Fruit fly (Drosophila melanogaster) whole organism, prepupa: Measurements from ENCODE around the gene Stt3B.

Experiments
- Blimp-1 ChIP-seq: fragments of 200-800 bp; sonication (Bioruptor generic); optimal IDR thresholded peaks from 3 replicates; lab custom pipeline; 2017; ENCODE audit warnings: missing biosample characterization, missing genetic modification characterization, mild to moderate bottlenecking, moderate library complexity, missing genetic modification reagents
- CG10631 ChIP-seq: fragments of 200-800 bp; sonication (Bioruptor generic); optimal IDR thresholded peaks from 2 replicates; lab custom pipeline; 2016; ENCODE audit warnings: missing biosample characterization, missing genetic modification characterization
- CG11294 ChIP-seq: fragments of 200-800 bp; sonication (Bioruptor generic); IDR thresholded peaks from 2 replicates; pipeline ENCODE4 v1.3.6; 2022; ENCODE audit warnings: missing biosample characterization, missing genetic modification characterization
- CG11902 ChIP-seq: fragments of 200-800 bp; sonication (Bioruptor generic); optimal IDR thresholded peaks from 3 replicates; lab custom pipeline; 2016; ENCODE audit warnings: missing biosample characterization, missing genetic modification characterization
- CG15336 ChIP-seq: fragments of 200-800 bp; sonication (Bioruptor generic); IDR thresholded peaks from 2 replicates; pipeline ENCODE4 v1.3.6; 2022; ENCODE audit warnings: missing biosample characterization, missing genetic modification characterization
- CG1621 ChIP-seq: fragments of 200-800 bp; sonication (Bioruptor generic); optimal IDR thresholded peaks from 3 replicates; lab custom pipeline; 2018; ENCODE audit warnings: missing biosample characterization, mild to moderate bottlenecking, missing genetic modification characterization
- CG16779 ChIP-seq: fragments of 200-800 bp; sonication (Bioruptor generic); optimal IDR thresholded peaks from 3 replicates; lab custom pipeline; 2017; ENCODE audit warnings: missing biosample characterization, mild to moderate bottlenecking, missing genetic modification characterization
- CG3032 ChIP-seq: fragments of 200-800 bp; optimal IDR thresholded peaks from 2 replicates; lab custom pipeline; 2019; ENCODE audit warnings: missing biosample characterization, mild to moderate bottlenecking, missing genetic modification characterization, moderate library complexity
- CG31627 ChIP-seq: fragments of 200-800 bp; sonication (Bioruptor generic); optimal IDR thresholded peaks from 3 replicates; lab custom pipeline; 2016; ENCODE audit warnings: missing biosample characterization, missing genetic modification characterization
- CG6163 ChIP-seq: fragments of 200-800 bp; sonication (Bioruptor generic); IDR thresholded peaks from 3 replicates; pipeline ENCODE4 v1.3.6; 2022; ENCODE audit warnings: missing biosample characterization, missing genetic modification characterization
- CG6276 ChIP-seq: fragments of 200-800 bp; sonication (Bioruptor generic); optimal IDR thresholded peaks from 2 replicates; lab custom pipeline; 2017; ENCODE audit warnings: missing biosample characterization, mild to moderate bottlenecking, missing genetic modification characterization
- CG6792 ChIP-seq: fragments of 200-800 bp; sonication (Bioruptor generic); optimal IDR thresholded peaks from 3 replicates; lab custom pipeline; 2016; ENCODE audit warnings: missing biosample characterization, missing genetic modification characterization
- CG6854 ChIP-seq: fragments of 200-800 bp; sonication (Bioruptor generic); optimal IDR thresholded peaks from 2 replicates; lab custom pipeline; 2017; ENCODE audit warnings: missing biosample characterization, mild to moderate bottlenecking, missing genetic modification characterization
- CG8319 ChIP-seq: fragments of 200-800 bp; sonication (Bioruptor generic); optimal IDR thresholded peaks from 3 replicates; lab custom pipeline; 2016; ENCODE audit warnings: missing biosample characterization, missing genetic modification characterization
- CG8632 ChIP-seq: fragments of 200-800 bp; sonication (Bioruptor generic); optimal IDR thresholded peaks from 3 replicates; lab custom pipeline; 2016; ENCODE audit warnings: missing biosample characterization, missing genetic modification characterization
- CG9139 ChIP-seq: fragments of 200-800 bp; sonication (Bioruptor generic); optimal IDR thresholded peaks from 3 replicates; lab custom pipeline; 2017; ENCODE audit warnings: missing biosample characterization, mild to moderate bottlenecking, missing genetic modification characterization
- Eip75B ChIP-seq: fragments of 200-800 bp; sonication (Bioruptor generic); optimal IDR thresholded peaks from 3 replicates; lab custom pipeline; 2016; ENCODE audit warnings: missing biosample characterization, missing genetic modification characterization
- Eip78C ChIP-seq: fragments of 200-800 bp; sonication (Bioruptor generic); peaks from one replicate; lab custom pipeline; 2016; ENCODE audit warnings: missing biosample characterization, missing genetic modification characterization
- Ets21C ChIP-seq: fragments of 200-800 bp; sonication (Bioruptor generic); optimal IDR thresholded peaks from 3 replicates; lab custom pipeline; 2016; ENCODE audit warnings: missing biosample characterization, missing genetic modification characterization
- Ets96B ChIP-seq: fragments of 200-800 bp; optimal IDR thresholded peaks from 2 replicates; lab custom pipeline; 2019; ENCODE audit warnings: missing biosample characterization, mild to moderate bottlenecking, missing genetic modification characterization, moderate library complexity
- Gug ChIP-seq: fragments of 200-800 bp; sonication (Bioruptor generic); IDR thresholded peaks from 2 replicates; pipeline ENCODE4 v1.3.6; 2022; ENCODE audit warnings: missing biosample characterization, missing genetic modification characterization
- Hr38 ChIP-seq: sonication (Bioruptor generic); optimal IDR thresholded peaks from 2 replicates; lab custom pipeline; 2016; ENCODE audit warnings: missing biosample characterization, missing genetic modification characterization
- Hr4 ChIP-seq: fragments of 200-800 bp; sonication (Bioruptor generic); optimal IDR thresholded peaks from 3 replicates; lab custom pipeline; 2016; ENCODE audit warnings: missing biosample characterization, missing genetic modification characterization
- Lpt ChIP-seq: fragments of 200-800 bp; sonication (Bioruptor generic); optimal IDR thresholded peaks from 3 replicates; lab custom pipeline; 2016; ENCODE audit warnings: missing biosample characterization, missing genetic modification characterization
- Met ChIP-seq: fragments of 200-800 bp; sonication (Bioruptor generic); optimal IDR thresholded peaks from 3 replicates; lab custom pipeline; 2016; ENCODE audit warnings: missing biosample characterization, missing genetic modification characterization
- OdsH ChIP-seq: fragments of 200-800 bp; sonication (Bioruptor generic); optimal IDR thresholded peaks from 3 replicates; lab custom pipeline; 2016; ENCODE audit warnings: missing biosample characterization, missing genetic modification characterization
- Smox ChIP-seq: fragments of 200-800 bp; sonication (Bioruptor generic); optimal IDR thresholded peaks from 3 replicates; lab custom pipeline; 2016; ENCODE audit warnings: missing biosample characterization, missing genetic modification characterization
- Sox102F ChIP-seq: fragments of 200-800 bp; sonication (Bioruptor generic); optimal IDR thresholded peaks from 2 replicates; lab custom pipeline; 2016; ENCODE audit warnings: missing biosample characterization, mild to moderate bottlenecking, missing genetic modification characterization
- Sox15 ChIP-seq: fragments of 200-800 bp; sonication (Bioruptor generic); optimal IDR thresholded peaks from 3 replicates; lab custom pipeline; 2016; ENCODE audit warnings: missing biosample characterization, missing genetic modification characterization
- cyc ChIP-seq: fragments of 200-800 bp; sonication (Bioruptor generic); optimal IDR thresholded peaks from 3 replicates; lab custom pipeline; 2016; ENCODE audit warnings: missing biosample characterization, missing genetic modification characterization
- dac ChIP-seq: fragments of 200-800 bp; sonication (Bioruptor generic); optimal IDR thresholded peaks from 2 replicates; lab custom pipeline; 2017; ENCODE audit warnings: missing biosample characterization, mild to moderate bottlenecking, missing genetic modification characterization
- dsx ChIP-seq: fragments of 200-800 bp; optimal IDR thresholded peaks from 3 replicates; lab custom pipeline; 2019; ENCODE audit warnings: missing biosample characterization, mild to moderate bottlenecking, missing genetic modification characterization, moderate library complexity; ENCODE audit not compliant: poor library complexity, severe bottlenecking
- eg ChIP-seq: fragments of 200-800 bp; sonication (Bioruptor generic); IDR thresholded peaks from 3 replicates; pipeline ENCODE4 v1.3.6; 2022; ENCODE audit warnings: missing biosample characterization, missing genetic modification characterization
- esn ChIP-seq: fragments of 200-800 bp; sonication (Bioruptor generic); optimal IDR thresholded peaks from 2 replicates; lab custom pipeline; 2016; ENCODE audit warnings: missing biosample characterization, mild to moderate bottlenecking, missing genetic modification characterization, moderate library complexity
- fkh ChIP-seq: fragments of 200-800 bp; sonication (Bioruptor generic); optimal IDR thresholded peaks from 3 replicates; lab custom pipeline; 2017; ENCODE audit warnings: missing biosample characterization, mild to moderate bottlenecking, missing genetic modification characterization, moderate library complexity
- lz ChIP-seq: fragments of 200-800 bp; sonication (Bioruptor generic); optimal IDR thresholded peaks from 3 replicates; lab custom pipeline; 2016; ENCODE audit warnings: missing biosample characterization, missing genetic modification characterization
- net ChIP-seq: fragments of 200-800 bp; sonication (Bioruptor generic); optimal IDR thresholded peaks from 3 replicates; lab custom pipeline; 2016; ENCODE audit warnings: missing biosample characterization, missing genetic modification characterization
- topi ChIP-seq: fragments of 200-800 bp; sonication (Bioruptor generic); optimal IDR thresholded peaks from 3 replicates; lab custom pipeline; 2016; ENCODE audit warnings: missing biosample characterization, missing genetic modification characterization
- vri ChIP-seq: fragments of 200-800 bp; sonication (Bioruptor generic); optimal IDR thresholded peaks from 3 replicates; lab custom pipeline; 2016; ENCODE audit warnings: missing biosample characterization, mild to moderate bottlenecking, missing genetic modification characterization

Stt3B gene

dm6 chr3R:25069569-25069968 lies at the start of gene Stt3B, which contains the start of gene CG11839:
Gene Stt3B, minus strand, starts transcription at chr3R:25069637.
Gene CG11839, plus strand, starts transcription at chr3R:25069927.
- TF ChIP-seq Sox15 (GFP tag; lab: Kevin White, UChicago) (peak; percentile 42), CG6854 (GFP tag; lab: Kevin White, UChicago) (no peak), dac (GFP tag; lab: Kevin White, UChicago) (no peak), OdsH (no peak), CG8632 (GFP tag; lab: Kevin White, UChicago) (peak; percentile 43), CG10631 (peak; percentile 72), Eip75B (GFP tag; lab: Kevin White, UChicago) (no peak), CG6163 (no peak), esn (GFP tag; lab: Kevin White, UChicago) (peak; percentile 77), Blimp-1 (GFP tag; lab: Kevin White, UChicago) (no peak), net (GFP tag; lab: Kevin White, UChicago) (no peak), fkh (peak; percentile 64), CG15336 (GFP tag; lab: Robert Waterston, UW) (peak; percentile 48; the same call in 1 of the 2 replicates), CG11902 (peak; percentile 32), CG6276 (GFP tag; lab: Kevin White, UChicago) (no peak), eg (GFP tag; lab: Robert Waterston, UW) (no peak), Sox102F (GFP tag; lab: Kevin White, UChicago) (no peak), CG3032 (tag; lab: Kevin White, UChicago) (peak; percentile 67), Met (no peak), CG9139 (GFP tag; lab: Kevin White, UChicago) (no peak), CG31627 (GFP tag; lab: Kevin White, UChicago) (peak; percentile 85), Lpt (GFP tag; lab: Kevin White, UChicago) (no peak), CG6792 (GFP tag; lab: Kevin White, UChicago) (no peak), CG1621 (tag; lab: Kevin White, UChicago) (peak; percentile 73), CG11294 (no peak), Eip78C (no peak), vri (GFP tag; lab: Kevin White, UChicago) (no peak), Smox (GFP tag; lab: Kevin White, UChicago) (no peak), Gug (GFP tag; lab: Robert Waterston, UW) (no peak), CG8319 (GFP tag; lab: Kevin White, UChicago) (no peak), lz (GFP tag; lab: Kevin White, UChicago) (peak; percentile 81), topi (GFP tag; lab: Kevin White, UChicago) (no peak), Hr38 (GFP tag; lab: Kevin White, UChicago) (peak; percentile 10), cyc (GFP tag; lab: Kevin White, UChicago) (peak; percentile 79)

dm6 chr3R:25112466-25112939 lies 43.1 kb upstream of the Stt3B start, which contains the start of gene Nepl16:
Gene Nepl16, minus strand, starts transcription at chr3R:25112516.
- TF ChIP-seq dac (GFP tag; lab: Kevin White, UChicago) = no peak
- no peak for TF ChIP-seq Ets21C (GFP tag; lab: Kevin White, UChicago)
- TF ChIP-seq, all 60 proteins: peak for 0

dm6 chr3R:25108932-25109331 lies 39.5 kb upstream of the Stt3B start, which contains the start of gene CG34027:
Gene CG34027, minus strand, starts transcription at chr3R:25109032.
- TF ChIP-seq Ets96B (tag; lab: Kevin White, UChicago) = no peak
- no peak for TF ChIP-seq CG15336 (GFP tag; lab: Robert Waterston, UW)
- TF ChIP-seq dsx = no peak
- no peak for TF ChIP-seq vri (GFP tag; lab: Kevin White, UChicago)
- no peak for TF ChIP-seq esn (GFP tag; lab: Kevin White, UChicago)
- no peak for TF ChIP-seq CG11294
- no peak for TF ChIP-seq Hr4 (GFP tag; lab: Kevin White, UChicago)
- no peak for TF ChIP-seq Sox102F (GFP tag; lab: Kevin White, UChicago)
- no peak for TF ChIP-seq cyc (GFP tag; lab: Kevin White, UChicago)
- TF ChIP-seq Smox (GFP tag; lab: Kevin White, UChicago) = no peak
- no peak for TF ChIP-seq Gug (GFP tag; lab: Robert Waterston, UW)
- TF ChIP-seq CG16779 (tag; lab: Kevin White, UChicago) = no peak
